Worm (Caenorhabditis elegans): ENCODE results near the gene sre-39.

Gene sre-39

DNA sequence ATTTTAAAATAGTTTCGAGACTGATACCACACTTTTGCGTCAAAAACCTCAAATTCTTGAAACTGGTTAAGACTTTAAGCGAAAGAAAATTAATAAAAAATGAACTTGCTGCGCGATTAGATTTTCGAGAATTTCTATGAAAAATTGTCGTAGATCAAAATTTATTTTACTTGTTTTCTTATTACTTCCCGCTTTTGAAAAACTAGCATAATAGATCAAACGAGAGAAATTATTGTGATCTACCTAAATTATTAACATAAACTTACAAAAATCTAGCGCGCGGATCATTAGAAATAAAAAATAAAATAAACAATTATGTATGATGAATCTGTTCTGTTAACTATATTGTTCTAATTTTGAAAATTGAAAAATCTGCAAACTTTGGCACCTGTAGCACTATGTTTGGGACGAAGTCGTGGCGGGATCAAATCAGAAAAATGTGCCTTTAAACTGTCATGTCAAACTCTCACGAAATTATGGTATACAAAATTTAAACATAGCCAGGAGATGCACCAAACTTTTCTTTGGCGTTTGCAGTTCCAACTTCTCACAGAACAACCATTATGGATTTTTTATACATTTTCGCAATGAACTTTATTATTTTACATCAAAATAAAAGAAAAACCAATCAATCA, 39.8 kb downstream of the sre-39 start:
- TF ChIP-seq ceh-9 (tag; optimal IDR thresholded peaks at IDR 0.05): no peak
- peak; percentile 72 for TF ChIP-seq ama-1 (optimal IDR thresholded peaks at IDR 0.05)
- no peak for TF ChIP-seq nhr-76 (tag; optimal IDR thresholded peaks at IDR 0.05)
- TF ChIP-seq elt-2 (tag; optimal IDR thresholded peaks at IDR 0.05): peak; percentile 37

DNA sequence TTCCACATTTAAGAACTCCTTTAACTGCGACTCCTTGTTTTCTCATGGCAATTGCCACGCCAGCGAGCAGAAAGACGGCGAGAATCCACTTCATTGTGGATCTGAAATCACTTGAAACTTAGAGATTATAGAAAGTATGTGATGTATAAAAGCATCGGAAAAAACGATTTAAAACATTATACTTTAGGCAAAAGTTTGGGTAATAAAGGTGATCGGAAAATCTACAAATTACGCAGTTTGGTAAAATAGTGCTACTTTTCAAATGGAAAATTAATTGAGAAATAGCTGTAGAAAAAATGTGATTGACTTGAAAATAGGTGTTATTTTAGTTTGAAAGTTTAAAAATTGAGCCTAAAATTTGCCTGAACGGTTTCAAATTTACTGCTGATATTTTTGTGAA, 40.7 kb downstream of the sre-39 start, which contains the start of gene ttr-41:
TSS of gene ttr-41 (minus strand) at position 101 of the 400 bp plus-strand sequence.
- no peak for TF ChIP-seq lin-15B (tag; optimal IDR thresholded peaks at IDR 0.05)
- TF ChIP-seq tbx-2 (tag; optimal IDR thresholded peaks at IDR 0.05): no peak
- TF ChIP-seq nfya-1 (tag; optimal IDR thresholded peaks at IDR 0.05; ENCODE audit: insufficient read depth): no peak
- TF ChIP-seq ztf-11 (tag; optimal IDR thresholded peaks at IDR 0.05): no peak
- no peak for TF ChIP-seq unc-39 (tag; optimal IDR thresholded peaks at IDR 0.05)
- TF ChIP-seq pqm-1 (tag; optimal IDR thresholded peaks at IDR 0.05): no peak
- no peak for TF ChIP-seq ceh-82 (tag; optimal IDR thresholded peaks at IDR 0.05)
- no peak for TF ChIP-seq hmg-11 (tag; optimal IDR thresholded peaks at IDR 0.05)
- no peak for TF ChIP-seq ztf-4 (tag; optimal IDR thresholded peaks at IDR 0.05)
- no peak for TF ChIP-seq snpc-4 (tag; optimal IDR thresholded peaks at IDR 0.05)
- TF ChIP-seq zag-1 (tag; optimal IDR thresholded peaks at IDR 0.05): no peak
- no peak for TF ChIP-seq mdl-1 (tag; optimal IDR thresholded peaks at IDR 0.05)
- TF ChIP-seq ceh-9 (tag; optimal IDR thresholded peaks at IDR 0.05): no peak
- no peak for TF ChIP-seq ceh-16 (tag; optimal IDR thresholded peaks at IDR 0.05)

DNA sequence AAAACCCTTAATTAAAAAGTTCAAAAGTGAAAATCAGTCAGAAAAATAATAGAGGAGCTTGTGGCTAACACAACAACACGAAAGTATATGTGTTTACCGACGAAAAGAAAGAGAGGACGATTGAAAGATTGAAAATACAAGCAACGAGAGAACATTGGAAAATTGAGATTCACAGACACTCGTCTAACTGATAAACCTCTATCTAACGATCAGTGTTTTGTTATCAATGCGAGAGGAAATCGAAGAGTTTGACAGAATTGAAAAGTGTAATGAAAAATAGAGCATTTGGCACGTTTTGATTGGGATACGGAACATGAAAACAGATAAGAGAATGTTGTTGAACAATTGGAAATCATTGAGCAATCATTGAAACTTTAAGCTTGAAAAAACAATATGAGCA, 41.6 kb downstream of the sre-39 start:
- TF ChIP-seq aly-2 (tag; optimal IDR thresholded peaks at IDR 0.05): no peak
- TF ChIP-seq skn-1 (tag; optimal IDR thresholded peaks at IDR 0.05): peak; percentile 23
- peak in 1 of 3 experiments; percentile 37 for TF ChIP-seq elt-3 (tag; optimal IDR thresholded peaks at IDR 0.05)
- TF ChIP-seq pha-4 (tag; optimal IDR thresholded peaks at IDR 0.05): peak; percentile 59
- no peak for TF ChIP-seq nhr-11 (tag; optimal IDR thresholded peaks at IDR 0.05)
- TF ChIP-seq egl-5 (tag; optimal IDR thresholded peaks at IDR 0.05): peak; percentile 44
- peak; percentile 100 for TF ChIP-seq elt-2 (tag; optimal IDR thresholded peaks at IDR 0.05)
- no peak for TF ChIP-seq nhr-23 (tag; optimal IDR thresholded peaks at IDR 0.05)
- TF ChIP-seq fos-1 (tag; optimal IDR thresholded peaks at IDR 0.05): no peak
- no peak for TF ChIP-seq lin-39 (tag; optimal IDR thresholded peaks at IDR 0.05)
- peak; percentile 70 for TF ChIP-seq jun-1 (tag; optimal IDR thresholded peaks at IDR 0.05)
- TF ChIP-seq pqm-1 (tag; optimal IDR thresholded peaks at IDR 0.05): peak; percentile 98
- TF ChIP-seq nfya-1 (tag; optimal IDR thresholded peaks at IDR 0.05; ENCODE audit: insufficient read depth): peak; percentile 42

DNA sequence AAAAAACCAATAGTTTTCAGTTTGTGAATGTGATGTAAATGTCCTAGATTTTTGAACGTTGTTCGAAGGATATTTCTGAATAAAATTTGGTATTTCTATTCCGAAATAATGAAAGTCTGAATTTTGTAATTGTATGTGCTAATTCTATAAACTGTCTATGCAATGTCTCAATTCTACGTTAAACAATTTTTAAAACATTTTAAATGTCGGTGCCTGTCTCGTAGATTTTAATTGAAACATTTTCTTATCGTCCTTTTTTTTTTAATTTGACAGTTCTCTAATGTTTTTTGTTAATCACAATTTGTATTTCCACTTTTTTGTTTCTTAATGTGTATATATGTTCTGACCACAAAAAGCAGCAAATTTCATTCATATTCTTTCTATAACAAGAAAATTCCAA, 42.7 kb downstream of the sre-39 start, which contains the start of gene F41C3.7:
TSS of gene F41C3.7 (plus strand) at position 301 of the 400 bp plus-strand sequence.
- no peak for TF ChIP-seq nhr-67 (tag; optimal IDR thresholded peaks at IDR 0.05)
- TF ChIP-seq eor-1 (tag; optimal IDR thresholded peaks at IDR 0.05): no peak

DNA sequence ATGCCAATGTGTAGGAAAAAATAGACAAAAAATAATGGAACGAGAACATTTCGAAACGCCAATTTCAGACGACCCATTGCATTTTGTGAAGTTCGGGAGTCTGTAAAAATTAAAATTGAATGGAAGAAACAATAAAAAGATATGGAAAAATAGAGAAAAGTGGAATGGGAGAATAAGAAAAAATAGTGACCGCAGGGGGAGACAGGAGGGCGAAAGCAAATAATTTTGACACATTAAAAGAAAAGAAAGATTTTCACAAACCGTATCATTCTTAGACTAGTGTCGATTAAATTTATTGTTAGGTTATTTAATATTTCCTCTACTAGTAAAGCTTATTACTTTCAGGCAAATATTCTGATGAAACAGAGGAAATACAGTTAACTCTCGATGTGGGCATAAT, 46.8 kb downstream of the sre-39 start, which contains the start of gene F41C3.11:
TSS of gene F41C3.11 (minus strand) at position 101 of the 400 bp plus-strand sequence.
- no peak for TF ChIP-seq skn-1 (tag; optimal IDR thresholded peaks at IDR 0.05)
- TF ChIP-seq nfya-1 (tag; optimal IDR thresholded peaks at IDR 0.05; ENCODE audit: insufficient read depth): no peak
- TF ChIP-seq eor-1 (tag; optimal IDR thresholded peaks at IDR 0.05): no peak
- TF ChIP-seq fkh-10 (GFP tag; optimal IDR thresholded peaks at IDR 0.05): no peak
- TF ChIP-seq elt-1 (tag; optimal IDR thresholded peaks at IDR 0.05): no peak
- no peak for TF ChIP-seq tbx-2 (tag; optimal IDR thresholded peaks at IDR 0.05)
- no peak for TF ChIP-seq ztf-11 (tag; optimal IDR thresholded peaks at IDR 0.05)
- no peak for TF ChIP-seq ceh-16 (tag; optimal IDR thresholded peaks at IDR 0.05)
- TF ChIP-seq elt-3 (tag; optimal IDR thresholded peaks at IDR 0.05): no peak
- TF ChIP-seq lin-15B (tag; optimal IDR thresholded peaks at IDR 0.05): no peak
- no peak for TF ChIP-seq fkh-2 (tag; optimal IDR thresholded peaks at IDR 0.05)
- no peak for TF ChIP-seq mml-1 (tag; optimal IDR thresholded peaks at IDR 0.05)
- TF ChIP-seq nhr-77 (tag; optimal IDR thresholded peaks at IDR 0.05): no peak
- no peak for TF ChIP-seq elt-2 (tag; optimal IDR thresholded peaks at IDR 0.05)
- TF ChIP-seq pqm-1 (tag; optimal IDR thresholded peaks at IDR 0.05): no peak
- TF ChIP-seq R02D3.7 (tag; optimal IDR thresholded peaks at IDR 0.05): no peak
- no peak for TF ChIP-seq ceh-82 (tag; optimal IDR thresholded peaks at IDR 0.05)
- no peak for TF ChIP-seq nhr-43 (tag; optimal IDR thresholded peaks at IDR 0.05; ENCODE audit: poor library complexity, severe bottlenecking)
- no peak for TF ChIP-seq pha-4 (tag; optimal IDR thresholded peaks at IDR 0.05)

Measured in whole organism, L3 larva.